Worm (Caenorhabditis elegans) whole organism, young adult: Measurements from ENCODE around the gene AC3.12.

Source experiments
- B0035.1 ChIP-seq: sonication (generic microtip); optimal IDR thresholded peaks from 2 replicates; lab custom pipeline; 2016; ENCODE audit warnings: missing genetic modification characterization, mild to moderate bottlenecking, missing compliant biosample characterization, missing genotype, missing genetic modification reagents
- F37B4.10 ChIP-seq: fragments of 200-800 bp; sonication (Bioruptor generic); IDR thresholded peaks from 2 replicates; pipeline ENCODE4 v1.3.6; 2022; ENCODE audit warnings: missing genetic modification characterization, missing compliant biosample characterization
- Y53G8AR.9 ChIP-seq: fragments of 200-800 bp; sonication (Bioruptor generic); conservative IDR thresholded peaks from 2 replicates; pipeline ENCODE4 v1.3.6; 2022; ENCODE audit warnings: missing genetic modification reagents, missing genetic modification characterization, missing compliant biosample characterization
- Y67H2A.10 ChIP-seq: fragments of 200-800 bp; sonication (Bioruptor generic); conservative IDR thresholded peaks from 2 replicates; pipeline ENCODE4 v1.3.6; 2022; ENCODE audit warnings: missing genetic modification reagents, missing genetic modification characterization, missing compliant biosample characterization
- Y79H2A.3 ChIP-seq: fragments of 200-800 bp; sonication (Bioruptor generic); conservative IDR thresholded peaks from 2 replicates; pipeline ENCODE4 v1.3.6; 2022; ENCODE audit warnings: missing genetic modification reagents, missing genetic modification characterization, missing compliant biosample characterization
- ama-1 ChIP-seq, 3 experiments: fragments of 150-350 bp in 1 of 3; sonication (generic microtip) in 2 of 3; optimal IDR thresholded peaks; 2 replicates each; lab custom pipeline; 2014 to 2018; ENCODE audit warnings: missing biosample characterization in 2 of 3, missing genetic modification characterization in 2 of 3, missing genetic modification reagents in 2 of 3
- attf-5 ChIP-seq: fragments of 200-800 bp; sonication (Bioruptor generic); optimal IDR thresholded peaks from 2 replicates; lab custom pipeline; 2018; ENCODE audit warnings: mild to moderate bottlenecking, missing genetic modification characterization, missing compliant biosample characterization
- ceh-91 ChIP-seq: fragments of 200-800 bp; sonication (Bioruptor generic); IDR thresholded peaks from 2 replicates; pipeline ENCODE4 v1.3.6; 2022; ENCODE audit warnings: missing genetic modification reagents, missing genetic modification characterization, missing compliant biosample characterization
- egl-18 ChIP-seq: fragments of 200-800 bp; sonication (Bioruptor generic); IDR thresholded peaks from 2 replicates; pipeline ENCODE4 v1.3.6; 2022; ENCODE audit warnings: missing genetic modification reagents, missing genetic modification characterization, missing compliant biosample characterization
- hmg-20 ChIP-seq: fragments of 200-800 bp; sonication (Bioruptor generic); IDR thresholded peaks from 2 replicates; pipeline ENCODE4 v1.3.6; 2022; ENCODE audit warnings: missing genetic modification reagents, missing genetic modification characterization, missing compliant biosample characterization
- nhr-179 ChIP-seq: sonication (generic microtip); optimal IDR thresholded peaks from 2 replicates; lab custom pipeline; 2016; ENCODE audit warnings: mild to moderate bottlenecking, missing genetic modification characterization, missing compliant biosample characterization
- sdz-38 ChIP-seq: sonication (generic microtip); optimal IDR thresholded peaks from 2 replicates; lab custom pipeline; 2016; ENCODE audit warnings: missing genotype, missing genetic modification characterization, missing compliant biosample characterization
- sptf-2 ChIP-seq: fragments of 200-800 bp; sonication (Bioruptor generic); optimal IDR thresholded peaks from 2 replicates; lab custom pipeline; 2018; ENCODE audit warnings: mild to moderate bottlenecking, missing genetic modification characterization, missing compliant biosample characterization
- ztf-26 ChIP-seq: sonication (generic microtip); optimal IDR thresholded peaks from 2 replicates; lab custom pipeline; 2017; ENCODE audit warnings: missing genetic modification characterization, missing compliant biosample characterization

ce11 chrV:10350054-10350453, 29.1 kb downstream of the AC3.12 start, which contains the start of gene K07C5.9:
- TF ChIP-seq hmg-20 (GFP tag; lab: Robert Waterston, UW) (no peak), sdz-38 (tag; lab: Kevin White, UChicago) (no peak), ztf-26 (no peak), F37B4.10 (GFP tag; lab: Robert Waterston, UW) (no peak), ceh-91 (no peak), ama-1 (optimal IDR thresholded peaks at IDR 0.05; lab: Kevin White, UChicago) (no peak), ama-1 (GFP tag; optimal IDR thresholded peaks at IDR 0.05; lab: Kevin White, UChicago) (no peak), Y67H2A.10 (no peak), attf-5 (GFP tag; lab: Kevin White, UChicago) (no peak), sptf-2 (GFP tag; lab: Kevin White, UChicago) (no peak), Y53G8AR.9 (no peak), egl-18 (GFP tag; lab: Robert Waterston, UW) (no peak), B0035.1 (tag; lab: Kevin White, UChicago) (no peak), Y79H2A.3 (GFP tag; lab: Robert Waterston, UW) (no peak), nhr-179 (tag; lab: Kevin White, UChicago) (no peak)
